Worm (Caenorhabditis elegans): ENCODE measurements around the gene ZK1321.1.

ce11 chrII:9735785-9736184 is 18.0 kb upstream of the ZK1321.1 start:
- no peak for TF ChIP-seq tab-1 (GFP tag; IDR thresholded peaks at IDR 0.05)
- TF ChIP-seq klf-2 (GFP tag; conservative IDR thresholded peaks at IDR 0.05): no peak
- TF ChIP-seq ztf-29 (GFP tag; IDR thresholded peaks at IDR 0.05): no peak
- no peak for TF ChIP-seq T22C8.4 (GFP tag; IDR thresholded peaks at IDR 0.05)
- TF ChIP-seq med-1 (GFP tag; optimal IDR thresholded peaks at IDR 0.05; ENCODE audit: insufficient read depth): no peak
- TF ChIP-seq flt-1 (GFP tag; IDR thresholded peaks at IDR 0.05): no peak
- TF ChIP-seq cog-1 (tag; optimal IDR thresholded peaks at IDR 0.05): no peak
- no peak for TF ChIP-seq ref-1 (GFP tag; conservative IDR thresholded peaks at IDR 0.05)
